Worm (Caenorhabditis elegans) whole organism, young adult: ENCODE results near the gene clec-212.

ENCODE experiments used
- ZK185.1 ChIP-seq: sonication (generic microtip); optimal IDR thresholded peaks from 2 replicates; lab custom pipeline; 2016; ENCODE audit warnings: mild to moderate bottlenecking, missing genetic modification characterization, missing compliant biosample characterization; ENCODE audit not compliant: poor library complexity, severe bottlenecking
- ama-1 ChIP-seq, 3 experiments: fragments of 150-350 bp in 1 of 3; sonication (generic microtip) in 2 of 3; optimal IDR thresholded peaks; 2 replicates each; lab custom pipeline; 2014 to 2018; ENCODE audit warnings: missing biosample characterization in 2 of 3, missing genetic modification characterization in 2 of 3, missing genetic modification reagents in 2 of 3
- ceh-27 ChIP-seq: fragments of 200-800 bp; sonication (Bioruptor generic); optimal IDR thresholded peaks from 2 replicates; lab custom pipeline; 2018; ENCODE audit warnings: mild to moderate bottlenecking, missing genetic modification characterization, moderate library complexity, missing compliant biosample characterization
- lin-26 ChIP-seq: fragments of 200-800 bp; sonication (Bioruptor generic); IDR thresholded peaks from 2 replicates; pipeline ENCODE4 v1.3.6; 2022; ENCODE audit warnings: missing genetic modification reagents, missing genetic modification characterization, missing compliant biosample characterization
- pbrm-1 ChIP-seq: fragments of 200-800 bp; sonication (Bioruptor generic); IDR thresholded peaks from 2 replicates; pipeline ENCODE4 v1.3.6; 2022; ENCODE audit warnings: missing genetic modification reagents, missing genetic modification characterization, missing compliant biosample characterization
- pha-4 ChIP-seq: fragments of 150-350 bp; sonication (generic microtip); optimal IDR thresholded peaks from 2 replicates; lab custom pipeline; 2014; ENCODE audit warnings: missing biosample characterization, missing genetic modification reagents, missing genetic modification characterization
- tlf-1 ChIP-seq: fragments of 200-800 bp; sonication (Bioruptor generic); optimal IDR thresholded peaks from 2 replicates; lab custom pipeline; 2018; ENCODE audit warnings: mild to moderate bottlenecking, missing genetic modification characterization, missing compliant biosample characterization
- unc-130 ChIP-seq: sonication (generic microtip); optimal IDR thresholded peaks from 2 replicates; lab custom pipeline; 2016; ENCODE audit warnings: missing genetic modification reagents, missing genetic modification characterization, missing compliant biosample characterization

DNA sequence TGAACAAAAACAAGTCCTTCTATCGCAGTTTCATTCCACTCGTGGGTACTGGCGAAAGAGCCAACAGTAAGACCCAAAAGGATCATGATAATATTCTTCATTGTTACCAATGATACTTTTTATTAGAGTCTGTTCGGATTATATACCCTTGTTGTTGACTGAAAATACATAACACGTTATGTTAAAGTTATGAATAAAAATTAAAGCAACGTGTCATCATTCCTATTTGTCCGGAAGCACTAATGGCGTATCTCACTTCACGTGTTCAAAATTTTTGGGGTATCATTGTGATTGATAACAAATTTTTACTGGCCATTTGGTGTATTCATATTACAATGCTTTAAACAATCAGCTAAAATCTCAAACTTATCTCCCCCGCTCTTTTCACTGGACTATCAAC, 31.3 kb upstream of the clec-212 start, which contains the start of gene scl-26:
- no peak for TF ChIP-seq pbrm-1 (GFP tag; lab: Robert Waterston, UW)
- no peak for TF ChIP-seq pha-4 (tag; lab: Kevin White, UChicago)
- no peak for TF ChIP-seq ama-1 (optimal IDR thresholded peaks at IDR 0.05; lab: Kevin White, UChicago)
- no peak for TF ChIP-seq ama-1 (GFP tag; optimal IDR thresholded peaks at IDR 0.05; lab: Kevin White, UChicago)
- TF ChIP-seq unc-130 (GFP tag; lab: Kevin White, UChicago) = no peak
- TF ChIP-seq ceh-27 (GFP tag; lab: Kevin White, UChicago) = no peak
- TF ChIP-seq lin-26 (GFP tag; lab: Robert Waterston, UW) = no peak
- TF ChIP-seq tlf-1 (GFP tag; lab: Kevin White, UChicago) = no peak
- no peak for TF ChIP-seq ZK185.1
